Worm (Caenorhabditis elegans) whole organism, mixed stage, embryonic: ENCODE results near the gene T04A11.1.
"Not testable (repeated sequence)": the region's sequence is repeated elsewhere in the genome, so short reads cannot be mapped to it uniquely, and the experiment has no call there.

Source experiments
- M03D4.4 ChIP-seq: sonication (generic microtip); optimal IDR thresholded peaks from 2 replicates; lab custom pipeline; 2017; ENCODE audit warnings: mild to moderate bottlenecking, missing genetic modification characterization, missing compliant biosample characterization
- bed-3 ChIP-seq: fragments of 200-800 bp; sonication (Bioruptor generic); optimal IDR thresholded peaks from 3 replicates; lab custom pipeline; 2018; ENCODE audit warnings: mild to moderate bottlenecking, missing genetic modification characterization, moderate library complexity, missing compliant biosample characterization
- blmp-1 ChIP-seq: fragments of 150-350 bp; optimal IDR thresholded peaks from 2 replicates; lab custom pipeline; 2014; ENCODE audit warnings: missing biosample characterization, missing genetic modification characterization
- ceh-39 ChIP-seq: fragments of 150-350 bp; optimal IDR thresholded peaks from 2 replicates; lab custom pipeline; 2014; ENCODE audit warnings: missing biosample characterization, missing genetic modification characterization
- ceh-43 ChIP-seq: fragments of 200-800 bp; sonication (Bioruptor generic); optimal IDR thresholded peaks from 2 replicates; lab custom pipeline; 2018; ENCODE audit warnings: mild to moderate bottlenecking, missing genetic modification characterization, moderate library complexity, missing compliant biosample characterization
- ceh-83 ChIP-seq: fragments of 200-800 bp; sonication (Bioruptor generic); optimal IDR thresholded peaks from 2 replicates; lab custom pipeline; 2018; ENCODE audit warnings: mild to moderate bottlenecking, missing genetic modification characterization, missing compliant biosample characterization
- ces-1 ChIP-seq: fragments of 150-350 bp; optimal IDR thresholded peaks from 2 replicates; lab custom pipeline; 2014; ENCODE audit warnings: missing biosample characterization, missing genetic modification reagents, missing genetic modification characterization
- cnd-1 ChIP-seq: fragments of 200-800 bp; sonication (Bioruptor generic); optimal IDR thresholded peaks from 2 replicates; lab custom pipeline; 2018; ENCODE audit warnings: mild to moderate bottlenecking, missing genetic modification characterization, missing compliant biosample characterization
- drap-1 ChIP-seq: fragments of 200-800 bp; sonication (Bioruptor generic); optimal IDR thresholded peaks from 3 replicates; lab custom pipeline; 2018; ENCODE audit warnings: mild to moderate bottlenecking, missing genetic modification characterization, missing compliant biosample characterization
- elt-1 ChIP-seq: sonication (generic microtip); optimal IDR thresholded peaks from 2 replicates; lab custom pipeline; 2017; ENCODE audit warnings: missing genetic modification characterization, mild to moderate bottlenecking, missing compliant biosample characterization, antibody characterized with exemption, moderate library complexity, borderline replicate concordance; ENCODE audit not compliant: insufficient read depth
- elt-3 ChIP-seq: fragments of 150-350 bp; optimal IDR thresholded peaks from 2 replicates; lab custom pipeline; 2014; ENCODE audit warnings: missing biosample characterization, missing genetic modification characterization
- flh-1 ChIP-seq: fragments of 200-800 bp; sonication (Bioruptor generic); optimal IDR thresholded peaks from 2 replicates; lab custom pipeline; 2018; ENCODE audit warnings: mild to moderate bottlenecking, missing genetic modification characterization, moderate library complexity, missing compliant biosample characterization
- ham-2 ChIP-seq: fragments of 200-800 bp; sonication (Bioruptor generic); optimal IDR thresholded peaks from 2 replicates; lab custom pipeline; 2018; ENCODE audit warnings: mild to moderate bottlenecking, missing genetic modification characterization, missing compliant biosample characterization
- hlh-1 ChIP-seq: fragments of 150-350 bp; optimal IDR thresholded peaks from 2 replicates; lab custom pipeline; 2014; ENCODE audit warnings: missing biosample characterization, missing genetic modification reagents, missing genetic modification characterization
- lin-13 ChIP-seq: fragments of 150-350 bp; optimal IDR thresholded peaks from 2 replicates; lab custom pipeline; 2014; ENCODE audit warnings: missing biosample characterization, missing genetic modification characterization
- lin-32 ChIP-seq: fragments of 200-800 bp; sonication (Bioruptor generic); optimal IDR thresholded peaks from 2 replicates; lab custom pipeline; 2018; ENCODE audit warnings: mild to moderate bottlenecking, missing genetic modification characterization, missing compliant biosample characterization
- lsy-2 ChIP-seq: fragments of 150-350 bp; optimal IDR thresholded peaks from 2 replicates; lab custom pipeline; 2014; ENCODE audit warnings: missing biosample characterization, missing genetic modification characterization
- mab-5 ChIP-seq: fragments of 150-350 bp; optimal IDR thresholded peaks from 2 replicates; lab custom pipeline; 2014; ENCODE audit warnings: missing biosample characterization, missing genetic modification characterization
- mls-2 ChIP-seq: sonication (generic microtip); optimal IDR thresholded peaks from 2 replicates; lab custom pipeline; 2016; ENCODE audit warnings: mild to moderate bottlenecking, missing genetic modification characterization, moderate library complexity, missing compliant biosample characterization
- nhr-12 ChIP-seq: fragments of 150-350 bp; optimal IDR thresholded peaks from 2 replicates; lab custom pipeline; 2014; ENCODE audit warnings: missing biosample characterization, missing genetic modification characterization
- nhr-2 ChIP-seq: fragments of 150-350 bp; optimal IDR thresholded peaks from 2 replicates; lab custom pipeline; 2014; ENCODE audit warnings: missing biosample characterization, missing genetic modification characterization
- nhr-237 ChIP-seq: fragments of 150-350 bp; optimal IDR thresholded peaks from 2 replicates; lab custom pipeline; 2014; ENCODE audit warnings: missing biosample characterization, missing genetic modification characterization
- nhr-76 ChIP-seq: sonication (generic microtip); optimal IDR thresholded peaks from 2 replicates; lab custom pipeline; 2017; ENCODE audit warnings: missing biosample characterization, missing genetic modification characterization
- sem-2 ChIP-seq: fragments of 200-800 bp; sonication (Bioruptor generic); optimal IDR thresholded peaks from 2 replicates; lab custom pipeline; 2018; ENCODE audit warnings: mild to moderate bottlenecking, missing genetic modification characterization, missing compliant biosample characterization
- snpc-4 ChIP-seq: fragments of 150-350 bp; optimal IDR thresholded peaks from 2 replicates; lab custom pipeline; 2014; ENCODE audit warnings: missing biosample characterization, missing genetic modification characterization
- sptf-1 ChIP-seq: sonication (generic microtip); optimal IDR thresholded peaks from 2 replicates; lab custom pipeline; 2017; ENCODE audit warnings: mild to moderate bottlenecking, missing genetic modification characterization, moderate library complexity, missing compliant biosample characterization
- tbx-8 ChIP-seq: fragments of 200-800 bp; sonication (Bioruptor generic); optimal IDR thresholded peaks from 2 replicates; lab custom pipeline; 2018; ENCODE audit warnings: mild to moderate bottlenecking, missing genetic modification characterization, moderate library complexity, missing compliant biosample characterization
- unc-120 ChIP-seq: sonication (generic microtip); optimal IDR thresholded peaks from 2 replicates; lab custom pipeline; 2017; ENCODE audit warnings: missing genetic modification characterization, missing compliant biosample characterization; ENCODE audit not compliant: poor library complexity, severe bottlenecking
- unc-39 ChIP-seq: fragments of 150-350 bp; optimal IDR thresholded peaks from 2 replicates; lab custom pipeline; 2014; ENCODE audit warnings: missing biosample characterization, missing genetic modification characterization
- unc-62 ChIP-seq: fragments of 150-350 bp; optimal IDR thresholded peaks from 2 replicates; lab custom pipeline; 2014; ENCODE audit warnings: missing biosample characterization, missing genetic modification reagents, missing genetic modification characterization
- ztf-11 ChIP-seq: fragments of 150-350 bp; optimal IDR thresholded peaks from 2 replicates; lab custom pipeline; 2014; ENCODE audit warnings: missing biosample characterization, missing genetic modification characterization

The T04A11.1 gene

ce11 chrIV:12476942-12477341 lies at the start of gene T04A11.1:
Gene T04A11.1, minus strand, starts transcription at chrIV:12477042.
- not testable (repeated sequence) for TF ChIP-seq unc-39 (tag; lab: Kevin White, UChicago); M03D4.4 (tag; lab: Kevin White, UChicago); ceh-83 (GFP tag; lab: Kevin White, UChicago)

ce11 chrIV:12525409-12525808 lies 48.6 kb upstream of the T04A11.1 start, which contains the start of gene eak-4:
Gene eak-4, minus strand, starts transcription at chrIV:12525509.
- TF ChIP-seq hlh-1 (tag; lab: Kevin White, UChicago) (no peak), ceh-39 (tag; lab: Kevin White, UChicago) (no peak), mab-5 (no peak), flh-1 (GFP tag; lab: Kevin White, UChicago) (no peak), nhr-12 (tag; lab: Kevin White, UChicago) (no peak), snpc-4 (no peak), lin-13 (tag; lab: Kevin White, UChicago) (no peak), nhr-2 (no peak), nhr-237 (tag; lab: Kevin White, UChicago) (no peak), unc-62 (GFP tag; lab: Kevin White, UChicago) (no peak), tbx-8 (GFP tag; lab: Kevin White, UChicago) (no peak), lsy-2 (tag; lab: Kevin White, UChicago) (no peak), elt-3 (no peak), bed-3 (GFP tag; lab: Kevin White, UChicago) (no peak), ceh-83 (GFP tag; lab: Kevin White, UChicago) (no peak), ham-2 (no peak)

- TF ChIP-seq sem-2 (no peak), nhr-12 (tag; lab: Kevin White, UChicago) (no peak), blmp-1 (tag; lab: Kevin White, UChicago) (no peak), ceh-39 (tag; lab: Kevin White, UChicago) (no peak), elt-3 (no peak), tbx-8 (GFP tag; lab: Kevin White, UChicago) (no peak), ham-2 (no peak), drap-1 (no peak), ces-1 (no peak), ceh-43 (GFP tag; lab: Kevin White, UChicago) (no peak)
Measured at ce11 chrIV:12522521-12522920, 45.7 kb upstream of the T04A11.1 start, which contains the start of gene sru-13. Gene sru-13, minus strand, starts transcription at chrIV:12522621.

- no peak for TF ChIP-seq mab-5
- no peak for TF ChIP-seq blmp-1 (tag; lab: Kevin White, UChicago)
- TF ChIP-seq elt-3, result no peak
- TF ChIP-seq hlh-1 (tag; lab: Kevin White, UChicago), result no peak
- no peak for TF ChIP-seq elt-1 (tag; lab: Kevin White, UChicago)
- TF ChIP-seq ceh-39 (tag; lab: Kevin White, UChicago), result no peak
- no peak for TF ChIP-seq bed-3 (GFP tag; lab: Kevin White, UChicago)
- TF ChIP-seq nhr-76 (tag; lab: Kevin White, UChicago), result no peak
- TF ChIP-seq ztf-11 (tag; lab: Kevin White, UChicago), result no peak
- TF ChIP-seq sptf-1 (tag; lab: Kevin White, UChicago), result no peak
Measured at ce11 chrIV:12520150-12520549, 43.3 kb upstream of the T04A11.1 start, which contains the start of gene tsp-4. Gene tsp-4, minus strand, starts transcription at chrIV:12520250.

- TF ChIP-seq ceh-39 (tag; lab: Kevin White, UChicago); cnd-1 (tag; lab: Kevin White, UChicago); sem-2: not testable (repeated sequence)
Measured at ce11 chrIV:12505397-12505796, 28.6 kb upstream of the T04A11.1 start, which contains the start of gene sru-17. Gene sru-17, plus strand, starts transcription at chrIV:12505697.

- no peak for TF ChIP-seq elt-3
- TF ChIP-seq elt-1 (tag; lab: Kevin White, UChicago), result no peak
- TF ChIP-seq tbx-8 (GFP tag; lab: Kevin White, UChicago), result no peak
- TF ChIP-seq unc-62 (GFP tag; lab: Kevin White, UChicago), result no peak
- no peak for TF ChIP-seq blmp-1 (tag; lab: Kevin White, UChicago)
- TF ChIP-seq lsy-2 (tag; lab: Kevin White, UChicago), result no peak
- TF ChIP-seq nhr-12 (tag; lab: Kevin White, UChicago), result no peak
- no peak for TF ChIP-seq cnd-1 (tag; lab: Kevin White, UChicago)
- no peak for TF ChIP-seq mls-2
- no peak for TF ChIP-seq ceh-83 (GFP tag; lab: Kevin White, UChicago)
- TF ChIP-seq nhr-76 (tag; lab: Kevin White, UChicago), result no peak
- TF ChIP-seq unc-120 (tag; lab: Kevin White, UChicago), result no peak
- TF ChIP-seq sem-2, result no peak
- TF ChIP-seq hlh-1 (tag; lab: Kevin White, UChicago), result no peak
- TF ChIP-seq lin-32, result no peak
- no peak for TF ChIP-seq ces-1
- TF ChIP-seq M03D4.4 (tag; lab: Kevin White, UChicago), result no peak
- TF ChIP-seq mab-5, result no peak
- TF ChIP-seq ham-2, result no peak
- no peak for TF ChIP-seq lin-13 (tag; lab: Kevin White, UChicago)
Measured at ce11 chrIV:12501956-12502355, 25.1 kb upstream of the T04A11.1 start, which contains the start of gene sru-18. Gene sru-18, plus strand, starts transcription at chrIV:12502256.
